Fruit fly (Drosophila melanogaster) whole organism, embryonic: Measurements from ENCODE around the gene CG10214.

ENCODE experiments used
- Atf3 ChIP-seq: fragments of 200-800 bp; sonication (Bioruptor generic); optimal IDR thresholded peaks from 3 replicates; lab custom pipeline; 2016; ENCODE audit warnings: missing biosample characterization, missing genetic modification characterization
- CG12071 ChIP-seq: fragments of 200-800 bp; sonication (Bioruptor generic); optimal IDR thresholded peaks from 3 replicates; lab custom pipeline; 2018; ENCODE audit warnings: missing biosample characterization, mild to moderate bottlenecking, missing genetic modification characterization
- CG12104 ChIP-seq: fragments of 200-800 bp; sonication (Bioruptor generic); optimal IDR thresholded peaks from 3 replicates; lab custom pipeline; 2016; ENCODE audit warnings: missing biosample characterization, missing genetic modification characterization
- CG12299 ChIP-seq: fragments of 200-800 bp; sonication (Bioruptor generic); optimal IDR thresholded peaks from 2 replicates; lab custom pipeline; 2018; ENCODE audit warnings: missing biosample characterization, mild to moderate bottlenecking, missing genetic modification characterization
- CG13287 ChIP-seq: fragments of 200-800 bp; sonication (Bioruptor generic); IDR thresholded peaks from 2 replicates; pipeline ENCODE4 v1.3.6; 2022; ENCODE audit warnings: missing biosample characterization, missing genetic modification characterization; ENCODE audit not compliant: partially characterized antibody
- CG13424 ChIP-seq: fragments of 200-800 bp; sonication (Bioruptor generic); optimal IDR thresholded peaks from 2 replicates; lab custom pipeline; 2019; ENCODE audit warnings: missing biosample characterization, mild to moderate bottlenecking, missing genetic modification characterization, moderate library complexity
- CG13624 ChIP-seq: fragments of 200-800 bp; sonication (Bioruptor generic); optimal IDR thresholded peaks from 2 replicates; lab custom pipeline; 2016; ENCODE audit warnings: missing biosample characterization, missing genetic modification characterization
- CG14050 ChIP-seq: fragments of 200-800 bp; sonication (Bioruptor generic); IDR thresholded peaks from 3 replicates; pipeline ENCODE4 v1.3.6; 2022; ENCODE audit warnings: missing biosample characterization, missing genetic modification characterization
- CG14667 ChIP-seq: fragments of 200-800 bp; sonication (Bioruptor generic); IDR thresholded peaks from 2 replicates; pipeline ENCODE4 v1.3.6; 2022; ENCODE audit warnings: missing biosample characterization, missing genetic modification characterization
- CG14860 ChIP-seq: fragments of 200-800 bp; sonication (Bioruptor generic); IDR thresholded peaks from 3 replicates; pipeline ENCODE4 v1.3.6; 2022; ENCODE audit warnings: missing biosample characterization, missing genetic modification characterization; ENCODE audit not compliant: partially characterized antibody
- CG1602 ChIP-seq: fragments of 200-800 bp; sonication (Bioruptor generic); optimal IDR thresholded peaks from 3 replicates; lab custom pipeline; 2016; ENCODE audit warnings: missing biosample characterization, missing genetic modification characterization
- CG1603 ChIP-seq: fragments of 200-800 bp; sonication (Bioruptor generic); optimal IDR thresholded peaks from 2 replicates; lab custom pipeline; 2019; ENCODE audit warnings: missing biosample characterization, mild to moderate bottlenecking, missing genetic modification characterization, moderate library complexity
- CG17361 ChIP-seq: fragments of 200-800 bp; sonication (Bioruptor generic); IDR thresholded peaks from 3 replicates; pipeline ENCODE4 v1.3.6; 2022; ENCODE audit warnings: missing biosample characterization, missing genetic modification characterization
- CG17385 ChIP-seq: fragments of 200-800 bp; sonication (Bioruptor generic); optimal IDR thresholded peaks from 3 replicates; lab custom pipeline; 2018; ENCODE audit warnings: missing biosample characterization, mild to moderate bottlenecking, missing genetic modification characterization
- CG17612 ChIP-seq: fragments of 200-800 bp; sonication (Bioruptor generic); IDR thresholded peaks from 2 replicates; pipeline ENCODE4 v1.3.6; 2022; ENCODE audit warnings: missing biosample characterization, missing genetic modification characterization
- CG2199 ChIP-seq: fragments of 200-800 bp; sonication (Bioruptor generic); IDR thresholded peaks from 3 replicates; pipeline ENCODE4 v1.3.6; 2022; ENCODE audit warnings: missing biosample characterization, missing genetic modification characterization
- CG3995 ChIP-seq: fragments of 200-800 bp; sonication (Bioruptor generic); optimal IDR thresholded peaks from 3 replicates; lab custom pipeline; 2016; ENCODE audit warnings: missing biosample characterization, missing genetic modification characterization
- CG7839 ChIP-seq: fragments of 200-800 bp; sonication (Bioruptor generic); optimal IDR thresholded peaks from 3 replicates; lab custom pipeline; 2018; ENCODE audit warnings: missing biosample characterization, mild to moderate bottlenecking, missing genetic modification characterization, moderate library complexity
- CG8924 ChIP-seq: fragments of 200-800 bp; optimal IDR thresholded peaks from 3 replicates; lab custom pipeline; 2019; ENCODE audit warnings: missing biosample characterization, mild to moderate bottlenecking, missing genetic modification characterization, moderate library complexity
- D19A ChIP-seq: fragments of 200-800 bp; optimal IDR thresholded peaks from 3 replicates; lab custom pipeline; 2019; ENCODE audit warnings: missing biosample characterization, mild to moderate bottlenecking, missing genetic modification characterization, moderate library complexity
- Dbx ChIP-seq: fragments of 200-800 bp; sonication (Bioruptor generic); IDR thresholded peaks from 3 replicates; pipeline ENCODE4 v1.3.6; 2022; ENCODE audit warnings: missing biosample characterization, missing genetic modification characterization
- Deaf1 ChIP-seq: fragments of 200-800 bp; optimal IDR thresholded peaks from 3 replicates; lab custom pipeline; 2019; ENCODE audit warnings: missing biosample characterization, mild to moderate bottlenecking, missing genetic modification characterization, moderate library complexity
- Dref ChIP-seq: fragments of 200-800 bp; sonication (Bioruptor generic); IDR thresholded peaks from 2 replicates; pipeline ENCODE4 v1.3.6; 2022; ENCODE audit warnings: missing biosample characterization, missing genetic modification characterization
- Fer3 ChIP-seq: fragments of 200-800 bp; sonication (Bioruptor generic); optimal IDR thresholded peaks from 2 replicates; lab custom pipeline; 2018; ENCODE audit warnings: missing biosample characterization, mild to moderate bottlenecking, missing genetic modification characterization, moderate library complexity
- HLH4C ChIP-seq: fragments of 200-800 bp; sonication (Bioruptor generic); IDR thresholded peaks from 3 replicates; pipeline ENCODE4 v1.3.6; 2022; ENCODE audit warnings: missing biosample characterization, missing genetic modification characterization; ENCODE audit not compliant: partially characterized antibody
- Hand ChIP-seq: fragments of 200-800 bp; sonication (Bioruptor generic); optimal IDR thresholded peaks from 2 replicates; lab custom pipeline; 2017; ENCODE audit warnings: mild to moderate bottlenecking, missing biosample characterization, missing genetic modification reagents, missing genetic modification characterization
- Hr51 ChIP-seq, 2 experiments: fragments of 200-800 bp; sonication (Bioruptor generic); optimal IDR thresholded peaks; 2 replicates in 1 of 2; 3 replicates in 1 of 2; lab custom pipeline; 2016 to 2018; ENCODE audit warnings: missing biosample characterization in 2 of 2, missing genetic modification characterization in 2 of 2, mild to moderate bottlenecking in 1 of 2, moderate library complexity in 1 of 2
- Hr78 ChIP-seq, 2 experiments: fragments of 200-800 bp in 1 of 2; fragments of >200 bp in 1 of 2; sonication (Bioruptor generic) in 1 of 2; optimal IDR thresholded peaks; 2 replicates each; lab custom pipeline; 2017 to 2019; ENCODE audit warnings: missing biosample characterization in 2 of 2, missing genetic modification characterization in 2 of 2, mild to moderate bottlenecking in 1 of 2, moderate library complexity in 1 of 2
- Myb ChIP-seq: fragments of 200-800 bp; sonication (Bioruptor generic); optimal IDR thresholded peaks from 2 replicates; lab custom pipeline; 2016; ENCODE audit warnings: missing biosample characterization, missing genetic modification characterization
- NFAT ChIP-seq: fragments of 200-800 bp; sonication (Bioruptor generic); IDR thresholded peaks from 2 replicates; pipeline ENCODE4 v1.3.6; 2022; ENCODE audit warnings: missing biosample characterization, missing genetic modification characterization
- Nf-YA ChIP-seq: fragments of 200-800 bp; sonication (Bioruptor generic); IDR thresholded peaks from 2 replicates; pipeline ENCODE4 v1.3.6; 2022; ENCODE audit warnings: missing biosample characterization, missing genetic modification characterization
- Sin3A ChIP-seq: fragments of >200 bp; optimal IDR thresholded peaks from 2 replicates; lab custom pipeline; 2018
- Sry-β ChIP-seq: fragments of 200-800 bp; sonication (Bioruptor generic); optimal IDR thresholded peaks from 2 replicates; lab custom pipeline; 2018; ENCODE audit warnings: missing biosample characterization, mild to moderate bottlenecking, missing genetic modification characterization, moderate library complexity
- Ssrp ChIP-seq: fragments of 200-800 bp; sonication (Bioruptor generic); optimal IDR thresholded peaks from 2 replicates; lab custom pipeline; 2018; ENCODE audit warnings: missing biosample characterization, mild to moderate bottlenecking, missing genetic modification characterization, moderate library complexity
- bcd ChIP-seq: fragments of 200-800 bp; sonication (Bioruptor generic); optimal IDR thresholded peaks from 2 replicates; lab custom pipeline; 2017; ENCODE audit warnings: missing biosample characterization, mild to moderate bottlenecking, missing genetic modification characterization
- caup ChIP-seq: fragments of 200-800 bp; sonication (Bioruptor generic); optimal IDR thresholded peaks from 3 replicates; lab custom pipeline; 2017; ENCODE audit warnings: missing biosample characterization, mild to moderate bottlenecking, missing genetic modification characterization, moderate library complexity; ENCODE audit not compliant: severe bottlenecking
- dan ChIP-seq: fragments of 200-800 bp; sonication (Bioruptor generic); IDR thresholded peaks from 2 replicates; pipeline ENCODE4 v1.3.6; 2022; ENCODE audit warnings: missing biosample characterization, missing genetic modification characterization
- exex ChIP-seq: fragments of 200-800 bp; sonication (Bioruptor generic); optimal IDR thresholded peaks from 4 replicates; lab custom pipeline; 2018; ENCODE audit warnings: missing biosample characterization, mild to moderate bottlenecking, missing genetic modification characterization, moderate library complexity
- gfzf ChIP-seq: fragments of 200-800 bp; sonication (Bioruptor generic); optimal IDR thresholded peaks from 2 replicates; lab custom pipeline; 2016; ENCODE audit warnings: missing biosample characterization, mild to moderate bottlenecking, missing genetic modification characterization, moderate library complexity
- klu ChIP-seq: fragments of 200-800 bp; sonication (Bioruptor generic); IDR thresholded peaks from 2 replicates; pipeline ENCODE4 v1.3.6; 2022; ENCODE audit warnings: missing biosample characterization, missing genetic modification characterization
- lola ChIP-seq, 3 experiments: fragments of >200 bp in 2 of 3; fragments of 200-800 bp in 1 of 3; sonication (Bioruptor generic) in 1 of 3; optimal IDR thresholded peaks; 2 replicates each; lab custom pipeline; 2017 to 2019; ENCODE audit warnings: missing biosample characterization in 3 of 3, missing genetic modification characterization in 3 of 3, mild to moderate bottlenecking in 1 of 3, moderate library complexity in 1 of 3
- mirr ChIP-seq: fragments of 200-800 bp; sonication (Bioruptor generic); optimal IDR thresholded peaks from 3 replicates; lab custom pipeline; 2018; ENCODE audit warnings: missing biosample characterization, mild to moderate bottlenecking, missing genetic modification characterization
- peb ChIP-seq: fragments of 200-800 bp; sonication (Bioruptor generic); IDR thresholded peaks from 2 replicates; pipeline ENCODE4 v1.3.6; 2022; ENCODE audit warnings: missing biosample characterization, missing genetic modification characterization
- slp2 ChIP-seq: fragments of 200-800 bp; sonication (Bioruptor generic); optimal IDR thresholded peaks from 2 replicates; lab custom pipeline; 2016; ENCODE audit warnings: missing biosample characterization, missing genetic modification characterization
- sug ChIP-seq: fragments of 200-800 bp; optimal IDR thresholded peaks from 2 replicates; lab custom pipeline; 2019; ENCODE audit warnings: missing biosample characterization, mild to moderate bottlenecking, missing genetic modification characterization, moderate library complexity
- tna ChIP-seq: fragments of 200-800 bp; sonication (Bioruptor generic); IDR thresholded peaks from 2 replicates; pipeline ENCODE4 v1.3.6; 2022; ENCODE audit warnings: missing biosample characterization, missing genetic modification characterization; ENCODE audit not compliant: partially characterized antibody
- yki ChIP-seq: fragments of >200 bp; optimal IDR thresholded peaks from 3 replicates; lab custom pipeline; 2018

The CG10214 gene

dm6 chr3R:23782456-23783402 lies 15.4 kb upstream of the CG10214 start (continued):
- TF ChIP-seq Dref (GFP tag; lab: Robert Waterston, UW) (no peak), CG13287 (no peak), CG12071 (GFP tag; lab: Kevin White, UChicago) (peak; percentile 87), Atf3 (GFP tag; lab: Kevin White, UChicago) (peak; percentile 86), sug (tag; lab: Kevin White, UChicago) (peak; percentile 77), HLH4C (GFP tag; lab: Robert Waterston, UW) (no peak), CG8924 (tag; lab: Kevin White, UChicago) (peak; percentile 92), Hr78 (GFP tag; optimal IDR thresholded peaks at IDR 0.05; lab: Kevin White, UChicago) (peak in 1 of 2 experiments; percentile 97), Deaf1 (tag; lab: Kevin White, UChicago) (peak; percentile 56), Hr51 (GFP tag; optimal IDR thresholded peaks at IDR 0.05; lab: Kevin White, UChicago) (peak; percentile 56 to 85), CG14050 (GFP tag; lab: Robert Waterston, UW) (peak; percentile 73), Sin3A (lab: Kevin White, UChicago) (no peak), CG2199 (GFP tag; lab: Robert Waterston, UW) (peak; percentile 69; the same call in 2 of the 3 replicates), CG13624 (peak; percentile 61), exex (peak; percentile 96), CG14667 (GFP tag; lab: Robert Waterston, UW) (peak; percentile 80), klu (GFP tag; lab: Robert Waterston, UW) (peak; percentile 55), mirr (GFP tag; lab: Kevin White, UChicago) (peak; percentile 98), peb (peak; percentile 84), Nf-YA (GFP tag; lab: Robert Waterston, UW) (peak; percentile 62), CG12299 (tag; lab: Kevin White, UChicago) (peak; percentile 76), CG12104 (GFP tag; lab: Kevin White, UChicago) (peak; percentile 70), Fer3 (tag; lab: Kevin White, UChicago) (peak; percentile 53), CG17385 (GFP tag; lab: Kevin White, UChicago) (peak; percentile 80), D19A (tag; lab: Kevin White, UChicago) (peak; percentile 91), Hand (GFP tag; lab: Kevin White, UChicago) (no peak), yki (lab: Kevin White, UChicago) (no peak), CG17612 (GFP tag; lab: Robert Waterston, UW) (no peak; the same call in 1 of the 2 replicates), CG1603 (tag; lab: Kevin White, UChicago) (peak; percentile 91), gfzf (GFP tag; lab: Kevin White, UChicago) (no peak), tna (GFP tag; lab: Robert Waterston, UW) (no peak), bcd (GFP tag; lab: Kevin White, UChicago) (peak; percentile 85), CG14860 (GFP tag; lab: Robert Waterston, UW) (no peak), slp2 (GFP tag; lab: Kevin White, UChicago) (peak; percentile 85), NFAT (peak; percentile 22; the same call in 1 of the 2 replicates), CG1602 (peak; percentile 90), CG3995 (GFP tag; lab: Kevin White, UChicago) (peak; percentile 15), Dbx (GFP tag; lab: Robert Waterston, UW) (peak; percentile 66; the same call in 1 of the 3 replicates), Myb (GFP tag; lab: Kevin White, UChicago) (peak; percentile 42), CG17361 (peak; percentile 94), Sry-β (peak; percentile 71), lola (GFP tag; optimal IDR thresholded peaks at IDR 0.05; lab: Kevin White, UChicago) (peak in 1 of 3 experiments; percentile 97), CG13424 (tag; lab: Kevin White, UChicago) (peak; percentile 82), CG7839 (tag; lab: Kevin White, UChicago) (peak; percentile 91), dan (GFP tag; lab: Robert Waterston, UW) (peak; percentile 77; the same call in 1 of the 2 replicates), caup (GFP tag; lab: Kevin White, UChicago) (peak; percentile 81), Ssrp (tag; lab: Kevin White, UChicago) (peak; percentile 94)
